Worm (Caenorhabditis elegans) whole organism, L1 larva: ENCODE measurements around the gene C30E1.4.

ENCODE experiments used
- jun-1 ChIP-seq: fragments of 150-350 bp; optimal IDR thresholded peaks from 2 replicates; lab custom pipeline; 2014; ENCODE audit warnings: missing biosample characterization, missing genetic modification reagents, missing genetic modification characterization
- lin-13 ChIP-seq: fragments of 150-350 bp; optimal IDR thresholded peaks from 2 replicates; lab custom pipeline; 2014; ENCODE audit warnings: missing biosample characterization, missing genetic modification reagents, missing genetic modification characterization
- lin-39 ChIP-seq: fragments of 150-350 bp; optimal IDR thresholded peaks from 2 replicates; lab custom pipeline; 2014; ENCODE audit warnings: missing biosample characterization, missing genetic modification reagents, missing genetic modification characterization
- nhr-19 ChIP-seq: fragments of 200-800 bp; sonication (Bioruptor generic); conservative IDR thresholded peaks from 2 replicates; pipeline ENCODE4 v1.3.6; 2022; ENCODE audit warnings: missing genetic modification characterization, missing compliant biosample characterization
- nhr-28 ChIP-seq: fragments of 150-350 bp; optimal IDR thresholded peaks from 2 replicates; lab custom pipeline; 2014; ENCODE audit warnings: missing biosample characterization, missing genetic modification characterization
- nhr-71 ChIP-seq: sonication (generic microtip); optimal IDR thresholded peaks from 2 replicates; lab custom pipeline; 2016; ENCODE audit warnings: mild to moderate bottlenecking, missing genetic modification characterization, moderate library complexity, missing compliant biosample characterization
- unc-62 ChIP-seq: fragments of 150-350 bp; optimal IDR thresholded peaks from 2 replicates; lab custom pipeline; 2014; ENCODE audit warnings: missing biosample characterization, missing genetic modification reagents, missing genetic modification characterization

DNA sequence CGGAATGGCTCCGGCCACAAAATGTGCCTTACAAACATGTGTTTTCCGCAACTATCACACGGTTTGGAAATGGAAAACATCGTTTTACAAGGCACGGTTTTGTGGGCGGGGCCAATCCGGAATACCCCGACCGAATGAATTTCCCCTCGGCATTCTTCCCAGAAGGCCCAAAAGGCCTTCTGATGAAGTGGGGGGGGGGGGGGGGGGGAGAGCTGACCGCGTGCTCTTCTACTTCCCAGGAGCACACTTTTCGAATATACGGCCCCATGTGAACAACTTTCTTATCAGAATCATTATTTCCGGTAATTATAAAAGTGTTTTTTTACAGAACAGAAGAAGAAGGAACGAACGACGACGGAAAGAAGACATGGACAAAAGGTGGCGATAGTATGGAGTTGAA lies 39.7 kb upstream of the C30E1.4 start:
- no peak for TF ChIP-seq jun-1 (tag; lab: Kevin White, UChicago)
- no peak for TF ChIP-seq lin-13 (GFP tag; lab: Kevin White, UChicago)
- TF ChIP-seq unc-62 = no peak
- TF ChIP-seq lin-39 = no peak
- no peak for TF ChIP-seq nhr-19 (GFP tag; lab: Robert Waterston, UW)
- TF ChIP-seq nhr-71 (tag; lab: Kevin White, UChicago) = no peak
- TF ChIP-seq nhr-28 = no peak
